Worm (Caenorhabditis elegans) whole organism, L2 larva: ENCODE measurements around the gene EEED8.18.

Experiments
- F13H6.1 ChIP-seq: sonication (generic microtip); optimal IDR thresholded peaks from 2 replicates; lab custom pipeline; 2016; ENCODE audit warnings: missing genetic modification characterization, missing compliant biosample characterization
- ama-1 ChIP-seq: fragments of 150-350 bp; optimal IDR thresholded peaks from 2 replicates; lab custom pipeline; 2018; ENCODE audit warnings: inconsistent platforms
- gmeb-1 ChIP-seq: fragments of 150-350 bp; optimal IDR thresholded peaks from 2 replicates; lab custom pipeline; 2014; ENCODE audit warnings: missing biosample characterization, missing genetic modification characterization
- lin-13 ChIP-seq: fragments of 150-350 bp; optimal IDR thresholded peaks from 2 replicates; lab custom pipeline; 2014; ENCODE audit warnings: missing biosample characterization, missing genetic modification reagents, missing genetic modification characterization
- lin-39 ChIP-seq: fragments of 150-350 bp; optimal IDR thresholded peaks from 2 replicates; lab custom pipeline; 2014; ENCODE audit warnings: missing biosample characterization, missing genetic modification reagents, missing genetic modification characterization
- nhr-10 ChIP-seq: sonication (generic microtip); optimal IDR thresholded peaks from 2 replicates; lab custom pipeline; 2017; ENCODE audit warnings: missing biosample characterization, missing genetic modification characterization
- sma-9 ChIP-seq, 2 experiments: fragments of 150-350 bp in 1 of 2; sonication (generic microtip) in 1 of 2; optimal IDR thresholded peaks; 2 replicates each; lab custom pipeline; 2014 to 2016; ENCODE audit warnings: missing genetic modification characterization in 2 of 2, mild to moderate bottlenecking in 1 of 2, missing biosample characterization in 1 of 2, missing compliant biosample characterization in 1 of 2, missing genetic modification reagents in 1 of 2, moderate library complexity in 1 of 2
- ztf-4 ChIP-seq: fragments of 150-350 bp; optimal IDR thresholded peaks from 2 replicates; lab custom pipeline; 2014; ENCODE audit warnings: missing biosample characterization, missing genetic modification characterization

ce11 chrII:5437586-5437985, 25.2 kb upstream of the EEED8.18 start, which contains the start of gene F07F6.1:
- TF ChIP-seq F13H6.1 (tag; lab: Kevin White, UChicago), result no peak
- no peak for TF ChIP-seq sma-9 (GFP tag; optimal IDR thresholded peaks at IDR 0.05; lab: Kevin White, UChicago)
- TF ChIP-seq sma-9 (tag; optimal IDR thresholded peaks at IDR 0.05; lab: Kevin White, UChicago), result no peak
- TF ChIP-seq gmeb-1 (tag; lab: Kevin White, UChicago), result no peak
- TF ChIP-seq ama-1 (lab: Kevin White, UChicago), result no peak
- TF ChIP-seq lin-13 (GFP tag; lab: Kevin White, UChicago), result no peak
- no peak for TF ChIP-seq ztf-4
- no peak for TF ChIP-seq lin-39 (tag; lab: Kevin White, UChicago)
- TF ChIP-seq nhr-10, result no peak
